Fruit fly (Drosophila melanogaster): ENCODE data around the gene CG17196.

DNA sequence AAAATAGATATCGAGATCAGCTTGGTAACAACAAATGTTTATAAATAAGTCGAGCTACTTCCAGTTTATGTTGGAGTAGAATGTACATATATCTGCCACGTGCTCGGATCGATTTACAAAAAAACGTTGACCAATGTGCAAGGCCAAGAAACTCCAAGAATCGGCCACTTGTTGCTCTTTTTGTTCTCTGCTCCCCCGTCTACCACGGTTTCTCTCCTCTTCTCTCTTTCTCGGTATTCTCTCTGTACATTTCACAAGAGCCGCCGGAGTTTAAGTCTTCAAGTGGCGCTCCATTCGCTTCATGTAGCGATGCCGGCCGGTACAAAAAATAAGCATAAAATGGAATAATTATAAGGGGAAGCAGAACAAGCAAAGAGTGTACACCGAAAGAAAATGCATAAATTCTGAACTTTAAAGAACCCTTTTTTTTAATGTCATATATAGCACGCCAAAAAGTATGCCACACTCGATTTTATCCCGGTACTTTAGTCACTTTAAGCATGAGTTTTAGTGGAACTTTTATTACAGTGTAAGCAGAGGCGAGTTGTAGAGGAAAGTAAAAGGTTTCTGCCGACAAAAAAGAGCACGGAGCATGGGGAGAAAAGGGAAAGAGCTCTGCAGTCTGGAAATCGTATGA, 38.2 kb downstream of the CG17196 start:
- peak; percentile 99 for TF ChIP-seq pdm3 (GFP tag; optimal IDR thresholded peaks at IDR 0.05)
- peak; percentile 99 for TF ChIP-seq CG6792 (GFP tag; optimal IDR thresholded peaks at IDR 0.05)
- TF ChIP-seq fd59A (GFP tag; optimal IDR thresholded peaks at IDR 0.05), result peak; percentile 99
- TF ChIP-seq CG6854 (GFP tag; optimal IDR thresholded peaks at IDR 0.05), result peak; percentile 98
- TF ChIP-seq Eip75B (GFP tag; optimal IDR thresholded peaks at IDR 0.05), result peak; percentile 100
- TF ChIP-seq CG11762 (GFP tag; optimal IDR thresholded peaks at IDR 0.05; ENCODE audit: insufficient read depth), result peak; percentile 99
- TF ChIP-seq Smox (GFP tag; optimal IDR thresholded peaks at IDR 0.05), result peak; percentile 98
- peak; percentile 99 for TF ChIP-seq CG10631 (GFP tag; optimal IDR thresholded peaks at IDR 0.05)
- peak; percentile 97 for TF ChIP-seq vri (GFP tag; optimal IDR thresholded peaks at IDR 0.05)
- peak; percentile 98 to 99 for TF ChIP-seq ss (GFP tag; optimal IDR thresholded peaks at IDR 0.05)
- peak; percentile 98 for TF ChIP-seq Lpt (GFP tag; optimal IDR thresholded peaks at IDR 0.05)
- TF ChIP-seq Hr39 (GFP tag; optimal IDR thresholded peaks at IDR 0.05), result peak; percentile 99
- peak; percentile 99 for TF ChIP-seq CG8319 (GFP tag; optimal IDR thresholded peaks at IDR 0.05)
